Fruit fly (Drosophila melanogaster) whole organism: ENCODE results near the gene Or63a.

Experiments used
- CG8478 ChIP-seq: fragments of >200 bp; optimal IDR thresholded peaks from 2 replicates; lab custom pipeline; 2018; ENCODE audit warnings: inconsistent platforms
- Dll ChIP-seq: fragments of >200 bp; optimal IDR thresholded peaks from 2 replicates; lab custom pipeline; 2017
- EcR ChIP-seq, 2 experiments: fragments of >200 bp; optimal IDR thresholded peaks; 2 replicates each; lab custom pipeline; 2017; ENCODE audit warnings: missing biosample characterization in 2 of 2, missing genetic modification characterization in 2 of 2, missing genetic modification reagents in 2 of 2
- pan ChIP-seq: fragments of >200 bp; optimal IDR thresholded peaks from 2 replicates; lab custom pipeline; 2017
- psq ChIP-seq: fragments of >200 bp; optimal IDR thresholded peaks from 2 replicates; lab custom pipeline; 2017
- usp ChIP-seq: fragments of >200 bp; optimal IDR thresholded peaks from 2 replicates; lab custom pipeline; 2017; ENCODE audit warnings: missing biosample characterization, missing genetic modification characterization, mixed read lengths

Gene Or63a

dm6 chr3L:2960949-2961584 is at the start of gene Or63a, which contains the start of gene CG34025:
Or63a (plus strand) TSS chr3L:2961534.
CG34025 (minus strand) TSS chr3L:2961049.
- no peak for TF ChIP-seq psq
- no peak for TF ChIP-seq Dll (lab: Kevin White, UChicago)
- no peak for TF ChIP-seq CG8478 (lab: Kevin White, UChicago)
- no peak for TF ChIP-seq usp (GFP tag; lab: Kevin White, UChicago)
- TF ChIP-seq EcR (GFP tag; optimal IDR thresholded peaks at IDR 0.05; lab: Kevin White, UChicago): no peak
- TF ChIP-seq pan: no peak

DNA sequence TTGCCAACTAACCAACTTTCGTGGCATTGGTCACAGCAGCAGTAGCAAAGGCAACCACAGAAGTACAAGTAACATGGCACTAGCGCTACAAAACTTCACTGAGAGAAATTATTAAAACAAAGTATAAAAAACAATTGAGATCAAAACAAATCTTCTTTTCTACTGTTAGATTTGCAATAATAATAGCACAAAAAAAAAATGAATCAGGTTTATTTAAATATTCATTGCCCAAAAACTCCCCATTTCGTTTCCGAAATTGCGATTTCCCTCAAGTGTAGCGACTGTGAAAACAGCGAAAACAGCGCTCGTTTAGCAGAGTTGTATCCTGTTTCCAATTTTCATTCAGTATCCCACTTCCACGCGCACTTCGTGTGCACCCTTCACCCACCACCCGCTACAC is 48.0 kb upstream of the Or63a start:
- no peak for TF ChIP-seq EcR (GFP tag; optimal IDR thresholded peaks at IDR 0.05; lab: Kevin White, UChicago)
- TF ChIP-seq Dll (lab: Kevin White, UChicago): no peak
- TF ChIP-seq psq: no peak
- TF ChIP-seq CG8478 (lab: Kevin White, UChicago): no peak
- TF ChIP-seq usp (GFP tag; lab: Kevin White, UChicago): no peak
- no peak for TF ChIP-seq pan

DNA sequence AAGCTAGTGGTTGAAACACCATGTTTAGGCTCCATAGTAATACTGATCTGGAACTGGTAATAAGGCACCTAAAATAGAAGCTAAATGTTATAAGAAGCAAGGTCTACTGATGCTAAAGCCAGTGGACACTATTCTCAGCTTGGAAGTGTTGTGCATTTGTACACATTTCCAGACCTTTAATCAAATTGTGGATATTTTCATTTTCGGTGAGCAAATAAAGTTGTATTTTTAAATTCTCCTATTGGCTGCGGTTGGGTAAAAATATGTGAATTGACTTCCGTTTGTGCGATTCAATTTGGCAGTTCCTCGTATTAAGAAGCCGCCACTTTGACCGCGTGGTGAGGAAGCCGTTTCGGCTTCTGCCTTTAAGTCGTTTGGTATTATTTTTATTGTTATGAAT is 44.8 kb upstream of the Or63a start, which contains the start of gene CG9970:
Gene CG9970 (minus strand): TSS at position 101 of the 400 bp plus-strand sequence.
- TF ChIP-seq CG8478 (lab: Kevin White, UChicago) (no peak), EcR (GFP tag; optimal IDR thresholded peaks at IDR 0.05; lab: Kevin White, UChicago) (no peak), usp (GFP tag; lab: Kevin White, UChicago) (no peak), Dll (lab: Kevin White, UChicago) (no peak), pan (no peak), psq (no peak)

DNA sequence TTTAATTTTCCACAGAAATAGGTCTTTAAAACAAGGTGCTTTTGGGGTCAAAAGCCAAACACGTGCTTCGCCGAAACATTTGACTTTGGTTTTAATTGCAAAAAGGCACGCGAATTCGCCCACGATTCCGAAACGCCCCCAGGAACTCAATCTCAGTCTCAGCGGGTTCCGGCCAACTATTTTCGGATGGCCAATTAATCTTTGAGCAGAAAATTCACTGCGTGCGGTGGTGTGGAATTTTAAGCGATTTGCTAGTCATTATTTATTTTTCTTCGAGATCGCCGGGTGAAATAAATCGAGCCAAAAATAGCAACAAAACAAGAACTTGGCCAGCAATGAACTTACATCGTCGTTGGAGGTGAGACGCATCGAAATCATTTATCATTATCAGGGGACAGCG is 42.7 kb upstream of the Or63a start:
- TF ChIP-seq pan: no peak
- no peak for TF ChIP-seq psq
- TF ChIP-seq usp (GFP tag; lab: Kevin White, UChicago): no peak
- TF ChIP-seq Dll (lab: Kevin White, UChicago): no peak
- no peak for TF ChIP-seq EcR (GFP tag; optimal IDR thresholded peaks at IDR 0.05; lab: Kevin White, UChicago)
- TF ChIP-seq CG8478 (lab: Kevin White, UChicago): no peak

- TF ChIP-seq pan: no peak
- no peak for TF ChIP-seq usp (GFP tag; lab: Kevin White, UChicago)
- no peak for TF ChIP-seq EcR (GFP tag; optimal IDR thresholded peaks at IDR 0.05; lab: Kevin White, UChicago)
- no peak for TF ChIP-seq Dll (lab: Kevin White, UChicago)
- TF ChIP-seq psq: no peak
- no peak for TF ChIP-seq CG8478 (lab: Kevin White, UChicago)
These were observed 38.2 kb upstream of the Or63a start for dm6 chr3L:2923097-2923496.

dm6 chr3L:2951518-2951917 is 9.8 kb upstream of the Or63a start, which contains the start of gene CG32846:
CG32846 (minus strand) TSS chr3L:2951618.
- TF ChIP-seq EcR (GFP tag; optimal IDR thresholded peaks at IDR 0.05; lab: Kevin White, UChicago) (no peak), usp (GFP tag; lab: Kevin White, UChicago) (no peak), Dll (lab: Kevin White, UChicago) (no peak), psq (no peak), pan (no peak), CG8478 (lab: Kevin White, UChicago) (no peak)

DNA sequence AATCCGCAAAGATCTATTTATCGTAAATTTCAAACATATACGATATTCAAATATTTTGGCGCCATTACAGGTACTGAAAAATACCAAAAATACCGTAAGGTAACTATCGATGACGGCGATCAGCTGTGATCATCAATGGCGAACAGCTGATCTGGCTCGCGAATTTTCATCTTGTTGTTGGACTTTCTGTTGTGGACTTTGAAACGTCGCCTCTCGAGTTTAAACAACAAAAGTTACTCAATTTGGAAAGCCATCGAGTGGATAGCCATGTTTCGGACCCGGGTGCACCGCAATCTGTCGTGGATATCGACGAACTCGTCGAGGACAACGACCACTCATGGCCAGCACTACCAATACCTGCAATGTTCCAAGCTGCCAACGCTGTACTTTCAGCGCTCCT is 19.5 kb downstream of the Or63a start, which contains the start of gene CPT2:
Gene CPT2 (plus strand): TSS at position 167 of the 400 bp plus-strand sequence.
- TF ChIP-seq usp (GFP tag; lab: Kevin White, UChicago) (no peak), Dll (lab: Kevin White, UChicago) (no peak)

DNA sequence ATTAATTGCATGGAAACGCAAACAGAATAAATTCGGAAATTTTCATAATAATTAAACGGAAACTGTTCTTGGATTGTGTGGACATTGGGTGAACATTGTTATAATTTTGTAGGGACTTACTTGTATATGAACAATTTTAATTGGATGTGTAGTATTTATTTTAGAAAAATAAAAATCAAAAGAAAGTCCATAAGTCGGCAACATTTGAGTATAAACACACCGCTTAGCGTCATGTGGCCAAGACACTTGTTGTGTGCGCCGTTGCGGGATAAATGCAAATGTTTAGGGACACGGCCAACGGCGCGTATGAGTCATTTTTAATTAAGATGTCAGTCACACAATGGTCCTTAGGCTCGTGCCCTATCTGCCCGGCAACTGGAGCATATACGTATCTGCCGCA is 25.0 kb downstream of the Or63a start:
- TF ChIP-seq Dll (lab: Kevin White, UChicago): no peak
- no peak for TF ChIP-seq EcR (GFP tag; optimal IDR thresholded peaks at IDR 0.05; lab: Kevin White, UChicago)
- no peak for TF ChIP-seq CG8478 (lab: Kevin White, UChicago)
- TF ChIP-seq psq: no peak
- TF ChIP-seq usp (GFP tag; lab: Kevin White, UChicago): no peak
- no peak for TF ChIP-seq pan

DNA sequence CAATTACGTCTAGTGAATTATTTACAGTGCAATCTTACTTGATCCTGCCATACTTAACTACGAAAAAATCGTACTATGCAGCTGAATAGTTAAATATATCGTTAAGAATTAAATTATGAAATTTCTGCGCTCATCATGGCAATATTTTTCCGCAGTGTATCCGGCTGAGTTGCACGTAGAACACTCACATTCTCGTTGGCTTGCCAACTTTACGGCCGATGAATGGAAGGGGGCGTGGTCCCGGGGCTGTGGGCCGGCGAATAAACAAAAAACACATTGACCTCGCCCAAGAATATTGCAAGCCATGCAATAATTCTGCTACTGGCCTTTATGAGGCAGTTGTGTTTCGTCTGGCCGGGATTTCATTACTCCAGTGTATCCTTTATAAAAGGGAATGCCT is 26.4 kb downstream of the Or63a start:
- TF ChIP-seq pan: no peak
- no peak for TF ChIP-seq EcR (GFP tag; optimal IDR thresholded peaks at IDR 0.05; lab: Kevin White, UChicago)
- no peak for TF ChIP-seq Dll (lab: Kevin White, UChicago)
- TF ChIP-seq psq: no peak
- TF ChIP-seq CG8478 (lab: Kevin White, UChicago): no peak
- TF ChIP-seq usp (GFP tag; lab: Kevin White, UChicago): no peak

DNA sequence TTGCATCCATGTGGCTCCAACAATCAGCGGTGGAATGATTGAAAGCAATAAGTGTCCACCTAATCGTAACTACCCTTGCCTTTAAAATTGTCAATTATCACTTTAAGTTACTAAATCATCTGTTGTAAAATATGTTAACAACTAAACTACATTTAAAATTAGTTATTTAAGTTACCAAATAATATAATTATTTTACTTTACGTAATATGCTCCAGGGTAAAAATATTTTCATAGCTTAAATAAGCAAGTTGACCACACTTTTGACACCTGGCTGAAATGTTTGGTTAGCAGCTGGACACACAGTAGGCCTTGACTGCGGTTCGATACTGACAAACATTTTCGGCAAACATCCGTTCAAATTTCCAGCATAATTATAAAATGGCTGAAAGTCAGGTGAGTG is 33.5 kb downstream of the Or63a start, which contains the start of gene CG2113:
Gene CG2113 (plus strand): TSS at position 301 of the 400 bp plus-strand sequence.
- no peak for TF ChIP-seq CG8478 (lab: Kevin White, UChicago)
- no peak for TF ChIP-seq usp (GFP tag; lab: Kevin White, UChicago)
- no peak for TF ChIP-seq pan
- TF ChIP-seq psq: no peak
- TF ChIP-seq EcR (GFP tag; optimal IDR thresholded peaks at IDR 0.05; lab: Kevin White, UChicago): no peak
- no peak for TF ChIP-seq Dll (lab: Kevin White, UChicago)

DNA sequence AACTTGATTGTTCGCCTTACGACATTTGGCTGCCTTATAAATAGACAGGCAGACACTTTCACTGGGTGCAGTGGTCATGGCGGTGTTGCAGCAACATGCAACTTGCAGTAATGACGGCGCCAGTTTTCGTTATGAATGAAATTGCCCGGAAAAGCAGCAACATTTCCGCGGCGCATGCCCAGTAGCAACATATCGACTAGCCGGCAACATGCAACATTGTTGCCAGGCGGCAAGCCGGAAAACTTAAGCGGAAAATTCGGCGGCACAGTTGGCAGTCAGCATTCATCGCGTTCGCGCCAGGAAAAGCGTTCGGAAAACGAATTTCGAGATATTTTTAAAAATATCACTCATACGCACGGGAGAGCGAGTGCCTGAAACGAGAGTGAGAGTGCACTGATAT is 40.1 kb downstream of the Or63a start, which contains the start of gene FMRFaR:
Gene FMRFaR (plus strand): TSS at position 272 of the 400 bp plus-strand sequence.
- TF ChIP-seq EcR (GFP tag; optimal IDR thresholded peaks at IDR 0.05; lab: Kevin White, UChicago) (no peak), usp (GFP tag; lab: Kevin White, UChicago) (no peak), CG8478 (lab: Kevin White, UChicago) (no peak), pan (no peak), psq (no peak), Dll (lab: Kevin White, UChicago) (no peak)
